Fruit fly (Drosophila melanogaster) whole organism, embryonic: Measurements from ENCODE around the gene CG10333.

Source experiments
- ATbp ChIP-seq: fragments of 200-800 bp; sonication (Bioruptor generic); optimal IDR thresholded peaks from 2 replicates; lab custom pipeline; 2017; ENCODE audit warnings: missing biosample characterization, mild to moderate bottlenecking, missing genetic modification characterization, missing genetic modification reagents
- Atf6 ChIP-seq: fragments of 200-800 bp; sonication (Bioruptor generic); IDR thresholded peaks from 2 replicates; pipeline ENCODE4 v1.3.6; 2022; ENCODE audit warnings: missing biosample characterization, missing genetic modification characterization
- Bdp1 ChIP-seq: fragments of 200-800 bp; sonication (Bioruptor generic); optimal IDR thresholded peaks from 3 replicates; lab custom pipeline; 2016; ENCODE audit warnings: missing biosample characterization, missing genetic modification characterization
- CG10209 ChIP-seq: fragments of 200-800 bp; sonication (Bioruptor generic); optimal IDR thresholded peaks from 3 replicates; lab custom pipeline; 2017; ENCODE audit warnings: missing biosample characterization, mild to moderate bottlenecking, missing genetic modification characterization, missing genetic modification reagents
- CG1024 ChIP-seq: fragments of 200-800 bp; sonication (Bioruptor generic); IDR thresholded peaks from 2 replicates; pipeline ENCODE4 v1.3.6; 2022; ENCODE audit warnings: missing biosample characterization, missing genetic modification characterization
- CG11560 ChIP-seq: fragments of 200-800 bp; sonication (Bioruptor generic); IDR thresholded peaks from 3 replicates; pipeline ENCODE4 v1.3.6; 2022; ENCODE audit warnings: missing biosample characterization, missing genetic modification characterization
- CG12659 ChIP-seq: fragments of 200-800 bp; sonication (Bioruptor generic); optimal IDR thresholded peaks from 3 replicates; lab custom pipeline; 2017; ENCODE audit warnings: mild to moderate bottlenecking, missing biosample characterization, missing genetic modification reagents, missing genetic modification characterization
- CG12769 ChIP-seq: fragments of 200-800 bp; sonication (Bioruptor generic); optimal IDR thresholded peaks from 2 replicates; lab custom pipeline; 2019; ENCODE audit warnings: missing biosample characterization, mild to moderate bottlenecking, missing genetic modification characterization, moderate library complexity
- CG15073 ChIP-seq: fragments of 200-800 bp; sonication (Bioruptor generic); optimal IDR thresholded peaks from 2 replicates; lab custom pipeline; 2016; ENCODE audit warnings: missing biosample characterization, missing genetic modification characterization
- CG1529 ChIP-seq: fragments of 200-800 bp; sonication (Bioruptor generic); optimal IDR thresholded peaks from 3 replicates; lab custom pipeline; 2018; ENCODE audit warnings: missing biosample characterization, missing genetic modification characterization
- CG17361 ChIP-seq: fragments of 200-800 bp; sonication (Bioruptor generic); IDR thresholded peaks from 3 replicates; pipeline ENCODE4 v1.3.6; 2022; ENCODE audit warnings: missing biosample characterization, missing genetic modification characterization
- CG17612 ChIP-seq: fragments of 200-800 bp; sonication (Bioruptor generic); IDR thresholded peaks from 2 replicates; pipeline ENCODE4 v1.3.6; 2022; ENCODE audit warnings: missing biosample characterization, missing genetic modification characterization
- CG2889 ChIP-seq: fragments of 200-800 bp; sonication (Bioruptor generic); IDR thresholded peaks from 3 replicates; pipeline ENCODE4 v1.3.6; 2022; ENCODE audit warnings: missing biosample characterization, missing genetic modification characterization
- CG30431 ChIP-seq: fragments of 200-800 bp; sonication (Bioruptor generic); optimal IDR thresholded peaks from 2 replicates; lab custom pipeline; 2017; ENCODE audit warnings: missing biosample characterization, missing genetic modification characterization
- CG3065 ChIP-seq: fragments of 200-800 bp; sonication (Bioruptor generic); optimal IDR thresholded peaks from 2 replicates; lab custom pipeline; 2016; ENCODE audit warnings: missing biosample characterization, missing genetic modification characterization
- CG4707 ChIP-seq: fragments of 200-800 bp; sonication (Bioruptor generic); optimal IDR thresholded peaks from 2 replicates; lab custom pipeline; 2018; ENCODE audit warnings: missing biosample characterization, mild to moderate bottlenecking, missing genetic modification characterization, moderate library complexity
- CG6765 ChIP-seq: fragments of 200-800 bp; sonication (Bioruptor generic); optimal IDR thresholded peaks from 3 replicates; lab custom pipeline; 2017; ENCODE audit warnings: missing biosample characterization, mild to moderate bottlenecking, missing genetic modification characterization
- CG7271 ChIP-seq: fragments of 200-800 bp; sonication (Bioruptor generic); optimal IDR thresholded peaks from 2 replicates; lab custom pipeline; 2018; ENCODE audit warnings: missing biosample characterization, mild to moderate bottlenecking, missing genetic modification characterization, moderate library complexity
- CG7357 ChIP-seq: fragments of 200-800 bp; sonication (Bioruptor generic); IDR thresholded peaks from 3 replicates; pipeline ENCODE4 v1.3.6; 2022; ENCODE audit warnings: missing biosample characterization, missing genetic modification characterization
- CG7928 ChIP-seq: fragments of 200-800 bp; sonication (Bioruptor generic); optimal IDR thresholded peaks from 2 replicates; lab custom pipeline; 2017; ENCODE audit warnings: missing biosample characterization, mild to moderate bottlenecking, missing genetic modification characterization
- CG8089 ChIP-seq: fragments of 200-800 bp; sonication (Bioruptor generic); optimal IDR thresholded peaks from 3 replicates; lab custom pipeline; 2016; ENCODE audit warnings: missing biosample characterization, missing genetic modification characterization
- CG8765 ChIP-seq: fragments of 200-800 bp; sonication (Bioruptor generic); IDR thresholded peaks from 2 replicates; pipeline ENCODE4 v1.3.6; 2022; ENCODE audit warnings: missing biosample characterization, missing genetic modification characterization
- CTCF ChIP-seq: fragments of 200-800 bp; sonication (Bioruptor generic); optimal IDR thresholded peaks from 2 replicates; lab custom pipeline; 2017; ENCODE audit warnings: missing biosample characterization, mild to moderate bottlenecking, missing genetic modification characterization, moderate library complexity
- Dbx ChIP-seq: fragments of 200-800 bp; sonication (Bioruptor generic); IDR thresholded peaks from 3 replicates; pipeline ENCODE4 v1.3.6; 2022; ENCODE audit warnings: missing biosample characterization, missing genetic modification characterization
- Deaf1 ChIP-seq: fragments of 200-800 bp; optimal IDR thresholded peaks from 3 replicates; lab custom pipeline; 2019; ENCODE audit warnings: missing biosample characterization, mild to moderate bottlenecking, missing genetic modification characterization, moderate library complexity
- Dfd ChIP-seq, 2 experiments: fragments of >200 bp; optimal IDR thresholded peaks; 2 replicates each; lab custom pipeline; 2017; ENCODE audit warnings: missing biosample characterization in 2 of 2, missing genetic modification characterization in 2 of 2
- Doc2 ChIP-seq: fragments of 200-800 bp; sonication (Bioruptor generic); IDR thresholded peaks from 2 replicates; pipeline ENCODE4 v1.3.6; 2022; ENCODE audit warnings: missing biosample characterization, missing genetic modification characterization
- Drgx ChIP-seq: fragments of 200-800 bp; sonication (Bioruptor generic); IDR thresholded peaks from 2 replicates; pipeline ENCODE4 v1.3.6; 2022; ENCODE audit warnings: missing biosample characterization, missing genetic modification characterization
- GATAe ChIP-seq: fragments of 200-800 bp; sonication (Bioruptor generic); conservative IDR thresholded peaks from 2 replicates; pipeline ENCODE4 v1.3.6; 2022; ENCODE audit warnings: missing biosample characterization, missing genetic modification characterization
- Gsc ChIP-seq: fragments of 200-800 bp; sonication (Bioruptor generic); IDR thresholded peaks from 2 replicates; pipeline ENCODE4 v1.3.6; 2022; ENCODE audit warnings: missing biosample characterization, missing genetic modification characterization
- Hr39 ChIP-seq: fragments of >200 bp; optimal IDR thresholded peaks from 2 replicates; lab custom pipeline; 2017
- Scr ChIP-seq: fragments of 200-800 bp; sonication (Bioruptor generic); IDR thresholded peaks from 2 replicates; pipeline ENCODE4 v1.3.6; 2022; ENCODE audit warnings: missing biosample characterization, missing genetic modification characterization; ENCODE audit not compliant: partially characterized antibody
- Sry-β ChIP-seq: fragments of 200-800 bp; sonication (Bioruptor generic); optimal IDR thresholded peaks from 2 replicates; lab custom pipeline; 2018; ENCODE audit warnings: missing biosample characterization, mild to moderate bottlenecking, missing genetic modification characterization, moderate library complexity
- ab ChIP-seq: fragments of 200-800 bp; sonication (Bioruptor generic); optimal IDR thresholded peaks from 2 replicates; lab custom pipeline; 2016; ENCODE audit warnings: missing biosample characterization, missing genetic modification characterization
- ac ChIP-seq: fragments of 200-800 bp; sonication (Bioruptor generic); optimal IDR thresholded peaks from 3 replicates; lab custom pipeline; 2017; ENCODE audit warnings: missing biosample characterization, mild to moderate bottlenecking, missing genetic modification characterization
- al ChIP-seq: fragments of 200-800 bp; sonication (Bioruptor generic); IDR thresholded peaks from 2 replicates; pipeline ENCODE4 v1.3.6; 2022; ENCODE audit warnings: missing biosample characterization, missing genetic modification characterization
- cg ChIP-seq: fragments of 200-800 bp; sonication (Bioruptor generic); optimal IDR thresholded peaks from 3 replicates; lab custom pipeline; 2019; ENCODE audit warnings: missing biosample characterization, mild to moderate bottlenecking, missing genetic modification characterization, moderate library complexity
- cwo ChIP-seq: fragments of 200-800 bp; sonication (Bioruptor generic); optimal IDR thresholded peaks from 3 replicates; lab custom pipeline; 2017; ENCODE audit warnings: missing biosample characterization, missing genetic modification characterization, mild to moderate bottlenecking, moderate library complexity, missing genetic modification reagents
- emc ChIP-seq: fragments of 200-800 bp; sonication (Bioruptor generic); optimal IDR thresholded peaks from 2 replicates; lab custom pipeline; 2016; ENCODE audit warnings: missing biosample characterization, missing genetic modification characterization
- ewg ChIP-seq: fragments of 200-800 bp; sonication (Bioruptor generic); optimal IDR thresholded peaks from 3 replicates; lab custom pipeline; 2017; ENCODE audit warnings: mild to moderate bottlenecking, missing biosample characterization, missing genetic modification reagents, missing genetic modification characterization
- grau ChIP-seq: fragments of 200-800 bp; optimal IDR thresholded peaks from 3 replicates; lab custom pipeline; 2019; ENCODE audit warnings: missing biosample characterization, mild to moderate bottlenecking, missing genetic modification characterization, moderate library complexity
- gsb ChIP-seq: fragments of 200-800 bp; sonication (Bioruptor generic); IDR thresholded peaks from 2 replicates; pipeline ENCODE4 v1.3.6; 2022; ENCODE audit warnings: missing biosample characterization, missing genetic modification characterization
- hkb ChIP-seq, 2 experiments: fragments of 200-800 bp in 1 of 2; fragments of >200 bp in 1 of 2; sonication (Bioruptor generic) in 1 of 2; IDR thresholded peaks in 1 of 2; optimal IDR thresholded peaks in 1 of 2; 2 replicates each; pipeline versions ENCODE4 v1.3.6 to Lab custom; 2017 to 2022; ENCODE audit warnings: missing biosample characterization in 1 of 2, missing genetic modification characterization in 1 of 2
- jumu ChIP-seq: fragments of 200-800 bp; sonication (Bioruptor generic); optimal IDR thresholded peaks from 3 replicates; lab custom pipeline; 2016; ENCODE audit warnings: missing biosample characterization, missing genetic modification characterization
- kah ChIP-seq: fragments of 200-800 bp; sonication (Bioruptor generic); optimal IDR thresholded peaks from 2 replicates; lab custom pipeline; 2018; ENCODE audit warnings: missing biosample characterization, mild to moderate bottlenecking, missing genetic modification characterization
- mld ChIP-seq: fragments of 200-800 bp; sonication (Bioruptor generic); IDR thresholded peaks from 3 replicates; pipeline ENCODE4 v1.3.6; 2022; ENCODE audit warnings: missing biosample characterization, missing genetic modification characterization; ENCODE audit not compliant: partially characterized antibody
- onecut ChIP-seq: fragments of 200-800 bp; sonication (Bioruptor generic); IDR thresholded peaks from 2 replicates; pipeline ENCODE4 v1.3.6; 2022; ENCODE audit warnings: missing biosample characterization, missing genetic modification characterization
- pb ChIP-seq: fragments of 200-800 bp; sonication (Bioruptor generic); optimal IDR thresholded peaks from 3 replicates; lab custom pipeline; 2016; ENCODE audit warnings: missing biosample characterization, missing genetic modification characterization
- tap ChIP-seq: fragments of 200-800 bp; optimal IDR thresholded peaks from 3 replicates; lab custom pipeline; 2019; ENCODE audit warnings: missing biosample characterization, mild to moderate bottlenecking, missing genetic modification characterization, moderate library complexity
- wor ChIP-seq: fragments of 200-800 bp; sonication (Bioruptor generic); IDR thresholded peaks from 2 replicates; pipeline ENCODE4 v1.3.6; 2022; ENCODE audit warnings: missing biosample characterization, missing genetic modification characterization

CG10333 gene

dm6 chr2L:18604986-18605385 lies 1.6 kb upstream of the CG10333 start, which contains the start of gene CG10413 (continued):
- TF ChIP-seq CG10209 (GFP tag; lab: Kevin White, UChicago) (peak; percentile 98), Gsc (no peak; the same call in 1 of the 2 replicates), CG17361 (GFP tag; lab: Robert Waterston, UW) (peak; percentile 98), Bdp1 (GFP tag; lab: Kevin White, UChicago) (peak; percentile 93), CTCF (GFP tag; lab: Kevin White, UChicago) (peak; percentile 68), jumu (GFP tag; lab: Kevin White, UChicago) (peak; percentile 98), Hr39 (lab: Kevin White, UChicago) (no peak), onecut (GFP tag; lab: Robert Waterston, UW) (peak; percentile 93), CG7271 (tag; lab: Kevin White, UChicago) (peak; percentile 95), CG7928 (GFP tag; lab: Kevin White, UChicago) (peak; percentile 82), Atf6 (GFP tag; lab: Robert Waterston, UW) (peak; percentile 98), CG11560 (peak; percentile 90), CG2889 (GFP tag; lab: Robert Waterston, UW) (peak; percentile 97), Drgx (GFP tag; lab: Robert Waterston, UW) (peak; percentile 97), ewg (GFP tag; lab: Kevin White, UChicago) (peak; percentile 94), Doc2 (GFP tag; lab: Robert Waterston, UW) (peak; percentile 91), CG3065 (GFP tag; lab: Kevin White, UChicago) (peak; percentile 93), emc (peak; percentile 92), Sry-β (GFP tag; lab: Kevin White, UChicago) (peak; percentile 61), al (peak; percentile 98), CG17612 (GFP tag; lab: Robert Waterston, UW) (peak; percentile 92), ATbp (GFP tag; lab: Kevin White, UChicago) (peak; percentile 97), ac (GFP tag; lab: Kevin White, UChicago) (peak; percentile 96), Dbx (GFP tag; lab: Robert Waterston, UW) (peak; percentile 98), CG1529 (GFP tag; lab: Kevin White, UChicago) (peak; percentile 96), Deaf1 (tag; lab: Kevin White, UChicago) (peak; percentile 85), Scr (peak; percentile 60), CG15073 (peak; percentile 83), CG12769 (peak; percentile 99), GATAe (GFP tag; lab: Robert Waterston, UW) (peak; percentile 90), CG8089 (GFP tag; lab: Kevin White, UChicago) (peak; percentile 96), mld (GFP tag; lab: Robert Waterston, UW) (no peak), CG6765 (GFP tag; lab: Kevin White, UChicago) (peak; percentile 97), CG12659 (GFP tag; lab: Kevin White, UChicago) (peak; percentile 99), CG7357 (peak; percentile 94), CG8765 (GFP tag; lab: Robert Waterston, UW) (peak; percentile 96), pb (GFP tag; lab: Kevin White, UChicago) (peak; percentile 90), CG4707 (GFP tag; lab: Kevin White, UChicago) (peak; percentile 94), hkb (optimal IDR thresholded peaks at IDR 0.05; lab: Kevin White, UChicago) (no peak), hkb (GFP tag; IDR thresholded peaks at IDR 0.05; lab: Robert Waterston, UW) (peak; percentile 97), ab (peak; percentile 97), kah (GFP tag; lab: Kevin White, UChicago) (peak; percentile 95), Dfd (GFP tag; optimal IDR thresholded peaks at IDR 0.05; lab: Kevin White, UChicago) (no peak), grau (tag; lab: Kevin White, UChicago) (peak; percentile 98), gsb (GFP tag; lab: Robert Waterston, UW) (peak; percentile 95), CG30431 (GFP tag; lab: Kevin White, UChicago) (peak; percentile 96), cg (GFP tag; lab: Kevin White, UChicago) (no peak), CG1024 (GFP tag; lab: Robert Waterston, UW) (peak; percentile 88), wor (peak; percentile 90), cwo (GFP tag; lab: Kevin White, UChicago) (peak; percentile 96), tap (tag; lab: Kevin White, UChicago) (peak; percentile 97)
